Fruit fly (Drosophila melanogaster): ENCODE results near the gene CG31467.

- TF ChIP-seq rn (GFP tag; IDR thresholded peaks at IDR 0.05) (no peak), CG14655 (GFP tag; optimal IDR thresholded peaks at IDR 0.05) (no peak), CG34367 (tag; optimal IDR thresholded peaks at IDR 0.05) (no peak), EcR (GFP tag; optimal IDR thresholded peaks at IDR 0.05) (no peak), CG17806 (tag; optimal IDR thresholded peaks at IDR 0.05) (no peak), D1 (tag; optimal IDR thresholded peaks at IDR 0.05) (no peak), CG13204 (GFP tag; optimal IDR thresholded peaks at IDR 0.05) (no peak), CG32121 (GFP tag; IDR thresholded peaks at IDR 0.05) (peak; percentile 44; the same call in 1 of the 2 replicates), Ets98B (GFP tag; IDR thresholded peaks at IDR 0.05) (0 out of 2 replicates have a peak, but pooled peaks have one; percentile 20), CG12605 (GFP tag; IDR thresholded peaks at IDR 0.05) (no peak), CG10348 (GFP tag; IDR thresholded peaks at IDR 0.05) (no peak), Snoo (tag; optimal IDR thresholded peaks at IDR 0.05) (no peak)
Measured at dm6 chr3R:10688835-10689234, 17.8 kb downstream of the CG31467 start.

All from whole organism, pupa.